Worm (Caenorhabditis elegans): Measurements from ENCODE around the gene gar-1.

gar-1 gene

DNA sequence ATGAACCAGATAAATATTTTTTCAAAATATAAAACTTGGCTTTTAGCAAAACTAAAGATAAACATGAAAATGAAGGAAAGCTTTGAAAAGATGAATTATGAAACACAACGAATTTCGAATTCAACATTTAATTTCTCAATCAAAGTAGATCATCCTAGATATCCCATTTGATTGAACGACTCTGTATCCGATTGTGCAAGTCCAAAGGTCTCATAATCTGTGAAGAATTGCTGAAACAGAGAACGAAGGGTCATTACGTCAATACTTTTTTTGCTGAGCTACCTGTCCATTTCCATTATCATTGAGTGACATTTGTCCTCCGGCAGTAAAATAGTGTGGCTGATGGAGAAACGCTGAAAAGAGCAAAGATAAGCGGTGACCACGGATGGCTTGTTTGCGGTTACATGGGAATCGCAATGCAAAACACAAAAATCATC is 38.0 kb upstream of the gar-1 start (continued):
- TF ChIP-seq ceh-20 (GFP tag; IDR thresholded peaks at IDR 0.05) (peak; percentile 38; the same call in 1 of the 2 replicates), daf-8 (GFP tag; IDR thresholded peaks at IDR 0.05) (0 out of 2 replicates have a peak, but pooled peaks have one; percentile 50), cey-2 (tag; optimal IDR thresholded peaks at IDR 0.05; ENCODE audit: borderline replicate concordance, insufficient read depth) (no peak), tra-1 (GFP tag; IDR thresholded peaks at IDR 0.05) (peak; percentile 86), fos-1 (tag; optimal IDR thresholded peaks at IDR 0.05) (no peak), aha-1 (tag) (peak; percentile 92), mes-2 (tag; optimal IDR thresholded peaks at IDR 0.05; ENCODE audit: poor library complexity, severe bottlenecking) (no peak), dmd-6 (GFP tag; IDR thresholded peaks at IDR 0.05) (peak; percentile 78), pqm-1 (tag; optimal IDR thresholded peaks at IDR 0.05) (peak; percentile 67), mep-1 (tag; optimal IDR thresholded peaks at IDR 0.05) (peak; percentile 22), nhr-111 (GFP tag; optimal IDR thresholded peaks at IDR 0.05) (no peak), saeg-2 (GFP tag; IDR thresholded peaks at IDR 0.05) (peak; percentile 72; the same call in 1 of the 2 replicates), nhr-48 (tag; optimal IDR thresholded peaks at IDR 0.05) (peak; percentile 47), F10B5.3 (tag; optimal IDR thresholded peaks at IDR 0.05) (no peak), daf-19 (GFP tag; conservative IDR thresholded peaks at IDR 0.05) (no peak), madf-5 (GFP tag; IDR thresholded peaks at IDR 0.05) (0 out of 4 replicates have a peak, but pooled peaks of 1 of the 2 experiments have one; percentile 25), madf-9 (GFP tag; conservative IDR thresholded peaks at IDR 0.05) (no peak), lin-13 (GFP tag; optimal IDR thresholded peaks at IDR 0.05) (no peak), gei-8 (GFP tag; optimal IDR thresholded peaks at IDR 0.05) (peak; percentile 54), skn-1 (tag; optimal IDR thresholded peaks at IDR 0.05) (no peak), ceh-32 (tag; optimal IDR thresholded peaks at IDR 0.05; ENCODE audit: poor library complexity) (no peak), hif-1 (tag; optimal IDR thresholded peaks at IDR 0.05) (no peak), D1046.2 (GFP tag; IDR thresholded peaks at IDR 0.05) (no peak), daf-12 (tag; optimal IDR thresholded peaks at IDR 0.05) (no peak), hlh-30 (tag; optimal IDR thresholded peaks at IDR 0.05; ENCODE audit: insufficient read depth) (peak; percentile 16), nhr-77 (tag; optimal IDR thresholded peaks at IDR 0.05) (peak; percentile 21), lin-15B (tag; optimal IDR thresholded peaks at IDR 0.05) (no peak), nhr-76 (tag; optimal IDR thresholded peaks at IDR 0.05) (no peak), hmg-1.1 (GFP tag; IDR thresholded peaks at IDR 0.05) (no peak), F37D6.2 (tag; optimal IDR thresholded peaks at IDR 0.05) (no peak), nhr-42 (GFP tag; IDR thresholded peaks at IDR 0.05) (peak; percentile 78), dve-1 (tag; optimal IDR thresholded peaks at IDR 0.05; ENCODE audit: insufficient read depth) (peak; percentile 72), nhr-11 (tag; optimal IDR thresholded peaks at IDR 0.05) (no peak), ces-1 (GFP tag; optimal IDR thresholded peaks at IDR 0.05) (no peak), tag-97 (GFP tag; IDR thresholded peaks at IDR 0.05) (no peak), dmd-8 (GFP tag; IDR thresholded peaks at IDR 0.05) (no peak), pha-4 (GFP tag; IDR thresholded peaks at IDR 0.05) (0 out of 2 replicates have a peak, but pooled peaks have one; percentile 36), pha-4 (tag; optimal IDR thresholded peaks at IDR 0.05) (no peak), php-3 (GFP tag; IDR thresholded peaks at IDR 0.05) (peak; percentile 80), nhr-41 (GFP tag; IDR thresholded peaks at IDR 0.05) (0 out of 2 replicates have a peak, but pooled peaks have one; percentile 19), snpc-1.2 (GFP tag; IDR thresholded peaks at IDR 0.05) (no peak), jun-1 (tag; optimal IDR thresholded peaks at IDR 0.05) (no peak), F44E2.7 (GFP tag; IDR thresholded peaks at IDR 0.05) (no peak), arid-1 (GFP tag; conservative IDR thresholded peaks at IDR 0.05) (no peak; the same call in 1 of the 2 replicates), T26A8.4 (GFP tag; IDR thresholded peaks at IDR 0.05) (no peak; the same call in none of the 2 replicates), ceh-44 (GFP tag; IDR thresholded peaks at IDR 0.05) (no peak), nhr-237 (tag; optimal IDR thresholded peaks at IDR 0.05) (no peak), unc-62 (GFP tag; optimal IDR thresholded peaks at IDR 0.05 in 1 of 2) (peak; percentile 6 to 57), unc-62 (tag; optimal IDR thresholded peaks at IDR 0.05) (no peak), unc-130 (GFP tag; optimal IDR thresholded peaks at IDR 0.05) (no peak), R02D3.7 (tag; optimal IDR thresholded peaks at IDR 0.05) (no peak)
